Worm (Caenorhabditis elegans) whole organism, early embryonic: ENCODE results near the gene iscu-1.

Source experiments
- B0310.2 ChIP-seq: sonication (generic microtip); optimal IDR thresholded peaks from 2 replicates; lab custom pipeline; 2016; ENCODE audit warnings: mild to moderate bottlenecking, missing genetic modification characterization, missing compliant biosample characterization
- F13C5.2 ChIP-seq: sonication (generic microtip); optimal IDR thresholded peaks from 2 replicates; lab custom pipeline; 2017; ENCODE audit warnings: mild to moderate bottlenecking, missing genetic modification characterization, inconsistent platforms, missing compliant biosample characterization
- aly-1 ChIP-seq: sonication (generic microtip); optimal IDR thresholded peaks from 2 replicates; lab custom pipeline; 2016; ENCODE audit warnings: missing genetic modification characterization, missing compliant biosample characterization
- ama-1 ChIP-seq: fragments of 150-350 bp; optimal IDR thresholded peaks from 2 replicates; lab custom pipeline; 2014
- ceh-13 ChIP-seq: fragments of 200-800 bp; sonication (Bioruptor generic); optimal IDR thresholded peaks from 2 replicates; lab custom pipeline; 2018; ENCODE audit warnings: mild to moderate bottlenecking, missing genetic modification characterization, missing compliant biosample characterization
- ceh-36 ChIP-seq: sonication (generic microtip); optimal IDR thresholded peaks from 2 replicates; lab custom pipeline; 2016; ENCODE audit warnings: missing genetic modification characterization, inconsistent platforms, missing compliant biosample characterization
- ets-7 ChIP-seq: sonication (generic microtip); optimal IDR thresholded peaks from 2 replicates; lab custom pipeline; 2016; ENCODE audit warnings: missing genotype, missing genetic modification characterization, missing compliant biosample characterization
- flt-1 ChIP-seq: fragments of 200-800 bp; sonication (Bioruptor generic); IDR thresholded peaks from 2 replicates; pipeline ENCODE4 v1.3.6; 2022; ENCODE audit warnings: missing genetic modification characterization, missing compliant biosample characterization
- hmbx-1 ChIP-seq: sonication (generic microtip); optimal IDR thresholded peaks from 2 replicates; lab custom pipeline; 2016; ENCODE audit warnings: mild to moderate bottlenecking, missing genetic modification characterization, missing compliant biosample characterization
- hmg-4 ChIP-seq: fragments of 200-800 bp; sonication (Bioruptor generic); optimal IDR thresholded peaks from 2 replicates; lab custom pipeline; 2018; ENCODE audit warnings: mild to moderate bottlenecking, missing genetic modification characterization, missing compliant biosample characterization
- hnd-1 ChIP-seq: sonication (generic microtip); optimal IDR thresholded peaks from 2 replicates; lab custom pipeline; 2016; ENCODE audit warnings: missing genetic modification characterization, missing compliant biosample characterization
- pes-1 ChIP-seq: fragments of 200-800 bp; sonication (Bioruptor generic); IDR thresholded peaks from 2 replicates; pipeline ENCODE4 v1.3.6; 2022; ENCODE audit warnings: missing genetic modification reagents, missing genetic modification characterization, missing compliant biosample characterization
- scrt-1 ChIP-seq: fragments of 200-800 bp; sonication (Bioruptor generic); IDR thresholded peaks from 2 replicates; pipeline ENCODE4 v1.3.6; 2022; ENCODE audit warnings: missing genetic modification characterization, missing compliant biosample characterization
- sea-1 ChIP-seq: fragments of 200-800 bp; sonication (Bioruptor generic); conservative IDR thresholded peaks from 2 replicates; pipeline ENCODE4 v1.3.6; 2022; ENCODE audit warnings: missing genetic modification characterization, missing compliant biosample characterization
- tbx-11 ChIP-seq: fragments of 200-800 bp; sonication (Bioruptor generic); IDR thresholded peaks from 2 replicates; pipeline ENCODE4 v1.3.6; 2022; ENCODE audit warnings: missing genetic modification characterization, missing compliant biosample characterization
- tbx-37 ChIP-seq: fragments of 200-800 bp; sonication (Bioruptor generic); conservative IDR thresholded peaks from 2 replicates; pipeline ENCODE4 v1.3.6; 2022; ENCODE audit warnings: missing genetic modification reagents, missing genetic modification characterization, missing compliant biosample characterization
- tra-4 ChIP-seq: sonication (generic microtip); optimal IDR thresholded peaks from 2 replicates; lab custom pipeline; 2017; ENCODE audit warnings: missing genetic modification characterization, missing compliant biosample characterization

iscu-1 gene

ce11 chrIV:13774578-13774977 is 9.2 kb upstream of the iscu-1 start, which contains the start of gene Y45F10D.2:
TSS of gene Y45F10D.2 (minus strand) at chrIV:13774678.
- TF ChIP-seq ceh-13 (no peak), scrt-1 (no peak), B0310.2 (no peak)

DNA sequence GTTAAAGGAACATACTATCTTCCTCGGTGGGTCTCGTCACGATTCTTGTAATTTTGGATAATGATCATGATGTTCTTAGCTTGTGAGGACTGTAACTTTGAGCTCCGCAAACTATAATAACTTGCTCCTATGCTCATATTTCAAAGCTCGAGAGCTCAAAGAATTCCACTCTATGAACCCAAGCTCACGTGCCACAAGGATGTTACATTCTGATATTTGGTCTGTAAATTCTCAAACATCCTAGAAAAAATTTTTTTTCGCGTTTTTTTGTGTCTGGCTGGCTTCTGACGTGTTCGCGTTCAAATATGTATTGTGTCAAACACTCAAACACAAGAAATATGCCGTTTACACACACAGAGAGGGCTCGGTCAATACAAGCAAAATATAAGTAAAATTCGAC is 7.6 kb upstream of the iscu-1 start, which contains the start of gene Y45F10D.16:
TSS of gene Y45F10D.16 (plus strand) at position 301 of the 400 bp plus-strand sequence.
- TF ChIP-seq ceh-36 (tag; lab: Kevin White, UChicago): no peak

DNA sequence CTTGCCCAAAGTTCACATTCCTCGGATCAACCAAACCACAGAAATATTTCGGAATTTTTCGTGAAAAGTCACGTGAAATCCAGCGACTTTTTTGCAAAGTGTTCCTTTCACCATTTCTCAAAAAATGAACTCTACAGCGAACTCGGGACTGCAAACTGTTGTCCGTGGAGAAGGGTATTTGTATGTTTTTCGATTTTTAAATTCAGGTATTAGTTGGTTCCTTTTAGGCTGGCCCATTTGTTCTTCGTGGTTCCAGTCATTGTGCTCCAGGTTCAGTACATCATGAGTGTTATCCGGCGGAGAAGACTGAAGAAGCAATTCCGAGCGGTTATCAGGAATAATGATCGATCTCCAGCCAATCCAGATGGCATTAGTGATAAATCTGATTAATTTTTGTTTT is 7.0 kb upstream of the iscu-1 start:
- TF ChIP-seq ceh-13 (no peak), ama-1 (lab: Kevin White, UChicago) (no peak), hnd-1 (tag; lab: Kevin White, UChicago) (no peak), ets-7 (tag; lab: Kevin White, UChicago) (no peak), tbx-37 (no peak), aly-1 (no peak)

ce11 chrIV:13777480-13777879 is 6.3 kb upstream of the iscu-1 start, which contains the start of gene rpl-18:
TSS of gene rpl-18 (plus strand) at chrIV:13777865.
- TF ChIP-seq F13C5.2 (tag; lab: Kevin White, UChicago) (peak; percentile 22), pes-1 (GFP tag; lab: Robert Waterston, UW) (no peak), sea-1 (GFP tag; lab: Robert Waterston, UW) (no peak), hnd-1 (tag; lab: Kevin White, UChicago) (no peak), tbx-37 (no peak)

- no peak for TF ChIP-seq hmg-4
Observed at ce11 chrIV:13778710-13779109, 5.1 kb upstream of the iscu-1 start, which contains the start of gene gly-10. TSS of gene gly-10 (plus strand) at chrIV:13779096.

DNA sequence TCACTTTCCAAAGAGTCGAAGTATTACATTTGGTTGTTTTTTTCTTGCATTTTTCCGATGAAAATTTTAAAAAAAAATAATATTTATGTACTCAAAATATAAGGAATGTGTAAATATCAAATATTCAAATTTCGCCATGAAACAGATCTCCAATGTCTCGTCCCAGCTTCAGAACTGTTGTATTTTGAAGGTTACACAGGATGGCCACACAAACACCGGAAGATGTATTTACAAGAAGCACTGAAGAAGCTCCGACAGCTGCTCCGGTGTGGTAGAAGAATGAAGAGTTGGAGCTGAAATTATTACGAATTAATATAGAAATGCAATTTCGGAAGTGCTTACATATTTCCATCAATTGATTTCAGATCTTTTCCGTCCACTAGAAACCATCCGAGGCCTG is 1.4 kb upstream of the iscu-1 start:
- no peak for TF ChIP-seq B0310.2
- no peak for TF ChIP-seq pes-1 (GFP tag; lab: Robert Waterston, UW)
- no peak for TF ChIP-seq hmg-4
- TF ChIP-seq hnd-1 (tag; lab: Kevin White, UChicago): no peak
- no peak for TF ChIP-seq ets-7 (tag; lab: Kevin White, UChicago)
- no peak for TF ChIP-seq tra-4 (tag; lab: Kevin White, UChicago)
- TF ChIP-seq ceh-13: no peak
- TF ChIP-seq scrt-1: no peak
- TF ChIP-seq F13C5.2 (tag; lab: Kevin White, UChicago): no peak
- TF ChIP-seq tbx-37: no peak
- TF ChIP-seq hmbx-1 (tag; lab: Kevin White, UChicago): no peak
- no peak for TF ChIP-seq ama-1 (lab: Kevin White, UChicago)
- TF ChIP-seq flt-1 (GFP tag; lab: Robert Waterston, UW): no peak

ce11 chrIV:13784774-13785173 is 1.0 kb downstream of the iscu-1 start:
- TF ChIP-seq hnd-1 (tag; lab: Kevin White, UChicago) (no peak), aly-1 (no peak), ceh-36 (tag; lab: Kevin White, UChicago) (no peak), tbx-11 (no peak), hmbx-1 (tag; lab: Kevin White, UChicago) (no peak), ama-1 (lab: Kevin White, UChicago) (no peak), sea-1 (GFP tag; lab: Robert Waterston, UW) (no peak), tra-4 (tag; lab: Kevin White, UChicago) (no peak), tbx-37 (no peak), ets-7 (tag; lab: Kevin White, UChicago) (no peak), ceh-13 (no peak), F13C5.2 (tag; lab: Kevin White, UChicago) (no peak), B0310.2 (no peak), flt-1 (GFP tag; lab: Robert Waterston, UW) (no peak)

DNA sequence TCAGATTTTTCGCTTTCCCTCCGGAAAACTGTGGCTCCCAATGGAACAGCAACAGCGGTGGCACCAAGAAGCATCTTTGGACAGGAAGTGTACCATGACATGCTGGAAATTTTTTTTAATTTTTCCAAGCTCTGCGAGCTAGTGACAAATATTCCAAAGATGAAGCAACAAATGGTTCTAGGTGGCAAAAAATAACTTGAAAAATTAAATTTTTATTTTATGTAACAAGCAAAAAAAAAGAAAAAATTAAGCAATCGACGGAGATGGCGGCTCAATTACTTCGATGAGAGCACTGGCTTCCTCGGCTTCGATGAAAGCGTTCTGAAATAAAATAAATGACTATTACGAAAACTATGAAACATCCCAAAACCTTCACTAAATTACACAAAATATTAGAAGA is 1.8 kb downstream of the iscu-1 start, which contains the start of gene lact-9:
TSS of gene lact-9 (minus strand) at position 101 of the 400 bp plus-strand sequence.
- TF ChIP-seq flt-1 (GFP tag; lab: Robert Waterston, UW) (no peak), tbx-37 (no peak), ceh-13 (no peak), pes-1 (GFP tag; lab: Robert Waterston, UW) (no peak), ceh-36 (tag; lab: Kevin White, UChicago) (no peak), sea-1 (GFP tag; lab: Robert Waterston, UW) (no peak), hmg-4 (no peak), scrt-1 (no peak), B0310.2 (no peak)

- TF ChIP-seq ets-7 (tag; lab: Kevin White, UChicago) (no peak), hmg-4 (no peak), F13C5.2 (tag; lab: Kevin White, UChicago) (no peak), scrt-1 (no peak)
Observed at ce11 chrIV:13786690-13787089, 2.9 kb downstream of the iscu-1 start, which contains the start of gene icap-1. TSS of gene icap-1 (minus strand) at chrIV:13786961.

- TF ChIP-seq F13C5.2 (tag; lab: Kevin White, UChicago) (peak; percentile 84), ceh-13 (no peak), flt-1 (GFP tag; lab: Robert Waterston, UW) (0 out of 2 replicates have a peak, but pooled peaks have one; percentile 22), B0310.2 (no peak), pes-1 (GFP tag; lab: Robert Waterston, UW) (0 out of 2 replicates have a peak, but pooled peaks have one; percentile 47), tra-4 (tag; lab: Kevin White, UChicago) (no peak), tbx-11 (0 out of 2 replicates have a peak, but pooled peaks have one; percentile 40)
Observed at ce11 chrIV:13788652-13789051, 4.9 kb downstream of the iscu-1 start, which contains the start of the genes sas-6 and Y45F10D.7. TSS of gene sas-6 (minus strand) at chrIV:13788731. TSS of gene Y45F10D.7 (plus strand) at chrIV:13788907.
